Worm (Caenorhabditis elegans): Measurements from ENCODE around the gene T17A3.12.
A peak's percentile ranks its signal among the peaks of the same experiment; 100 is the strongest.

Gene T17A3.12

DNA sequence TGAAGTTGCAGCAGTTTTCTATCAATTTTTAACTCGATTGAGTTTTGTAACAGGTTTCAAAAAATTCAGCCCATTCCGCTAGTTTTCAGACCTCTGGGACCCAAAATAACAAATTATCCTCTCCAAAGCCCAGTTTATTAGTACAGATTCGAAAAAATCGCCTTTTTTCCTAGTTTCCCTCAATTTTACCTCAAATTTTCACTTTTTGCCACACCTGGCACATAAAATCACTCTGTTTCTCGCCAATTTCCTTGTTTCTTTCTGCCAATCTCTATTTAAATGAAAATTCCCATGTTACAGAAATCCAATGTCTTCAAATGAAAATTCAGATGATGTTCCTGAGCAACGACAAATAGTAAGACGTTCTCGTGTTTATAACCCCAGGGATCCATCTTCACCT lies 12.9 kb downstream of the T17A3.12 start, which contains the start of gene pals-22:
Gene pals-22, plus strand, starts transcription at position 301 of the 400 bp plus-strand sequence.
- no peak for TF ChIP-seq pha-4 (GFP tag; IDR thresholded peaks at IDR 0.05)
- TF ChIP-seq pha-4 (tag; optimal IDR thresholded peaks at IDR 0.05): no peak
- TF ChIP-seq madf-5 (GFP tag; IDR thresholded peaks at IDR 0.05): no peak

DNA sequence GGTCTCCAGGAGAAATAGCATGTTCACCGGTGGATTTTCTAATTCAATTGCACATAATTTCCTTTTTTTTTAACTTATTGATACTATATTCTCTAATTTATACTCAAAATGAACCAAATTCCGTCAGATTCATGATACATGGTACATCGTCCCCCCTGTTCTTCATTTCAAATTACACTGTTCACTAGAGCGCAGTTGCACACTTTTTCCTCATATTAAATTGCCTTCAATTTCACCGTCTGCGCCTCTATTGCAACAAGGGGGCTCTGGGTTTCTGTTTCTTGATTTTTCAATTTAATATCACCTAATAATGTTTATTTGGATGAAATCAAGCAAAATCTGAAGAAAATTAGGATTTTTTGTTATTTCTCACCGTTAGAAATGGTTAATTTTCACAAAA lies 13.4 kb downstream of the T17A3.12 start:
- no peak for TF ChIP-seq ctbp-1 (GFP tag; IDR thresholded peaks at IDR 0.05)
- no peak for TF ChIP-seq lsy-2 (tag; optimal IDR thresholded peaks at IDR 0.05)
- TF ChIP-seq mxl-3 (GFP tag; optimal IDR thresholded peaks at IDR 0.05): no peak
- peak; percentile 16 for TF ChIP-seq nhr-102 (tag; optimal IDR thresholded peaks at IDR 0.05)
- TF ChIP-seq cey-2 (tag; optimal IDR thresholded peaks at IDR 0.05; ENCODE audit: borderline replicate concordance, insufficient read depth): no peak
- TF ChIP-seq lir-3 (tag; optimal IDR thresholded peaks at IDR 0.05): no peak
- no peak for TF ChIP-seq lim-7 (GFP tag; IDR thresholded peaks at IDR 0.05)
- no peak for TF ChIP-seq ceh-20 (GFP tag; IDR thresholded peaks at IDR 0.05)
- TF ChIP-seq mep-1 (tag; optimal IDR thresholded peaks at IDR 0.05): no peak
- no peak for TF ChIP-seq ceh-82 (tag; optimal IDR thresholded peaks at IDR 0.05)
- TF ChIP-seq jun-1 (tag; optimal IDR thresholded peaks at IDR 0.05): no peak
- TF ChIP-seq duxl-1 (tag; optimal IDR thresholded peaks at IDR 0.05; ENCODE audit: poor library complexity): no peak
- TF ChIP-seq set-16 (GFP tag; IDR thresholded peaks at IDR 0.05): no peak
- TF ChIP-seq nhr-77 (tag; optimal IDR thresholded peaks at IDR 0.05): peak; percentile 8
- no peak for TF ChIP-seq daf-12 (tag; optimal IDR thresholded peaks at IDR 0.05)
- TF ChIP-seq mes-2 (tag; optimal IDR thresholded peaks at IDR 0.05; ENCODE audit: poor library complexity, severe bottlenecking): peak; percentile 74
- no peak for TF ChIP-seq aly-2 (tag; optimal IDR thresholded peaks at IDR 0.05)
- no peak for TF ChIP-seq ceh-44 (GFP tag; IDR thresholded peaks at IDR 0.05)
- TF ChIP-seq lin-15B (tag; optimal IDR thresholded peaks at IDR 0.05): no peak
- no peak for TF ChIP-seq nhr-237 (tag; optimal IDR thresholded peaks at IDR 0.05)
- no peak for TF ChIP-seq Y75B8A.6 (GFP tag; IDR thresholded peaks at IDR 0.05)
- TF ChIP-seq lin-38 (GFP tag; IDR thresholded peaks at IDR 0.05): peak; percentile 90
- TF ChIP-seq arid-1 (GFP tag; conservative IDR thresholded peaks at IDR 0.05): no peak
- TF ChIP-seq daf-8 (GFP tag; IDR thresholded peaks at IDR 0.05): no peak
- no peak for TF ChIP-seq ceh-62 (tag; optimal IDR thresholded peaks at IDR 0.05)
- TF ChIP-seq Y105C5A.15 (GFP tag; IDR thresholded peaks at IDR 0.05): no peak
- no peak for TF ChIP-seq nhr-42 (GFP tag; IDR thresholded peaks at IDR 0.05)
- TF ChIP-seq nhr-48 (tag; optimal IDR thresholded peaks at IDR 0.05): no peak
- TF ChIP-seq F26F4.8 (GFP tag; conservative IDR thresholded peaks at IDR 0.05): no peak
- TF ChIP-seq daf-16 (GFP tag; optimal IDR thresholded peaks at IDR 0.05): no peak
- TF ChIP-seq daf-16 (tag; optimal IDR thresholded peaks at IDR 0.05): peak; percentile 63
- no peak for TF ChIP-seq attf-4 (tag; optimal IDR thresholded peaks at IDR 0.05)
- no peak for TF ChIP-seq snpc-1.2 (GFP tag; IDR thresholded peaks at IDR 0.05)
- no peak for TF ChIP-seq F37D6.2 (tag; optimal IDR thresholded peaks at IDR 0.05)
- TF ChIP-seq mdt-29 (GFP tag; IDR thresholded peaks at IDR 0.05): no peak
- no peak for TF ChIP-seq F44E2.7 (GFP tag; IDR thresholded peaks at IDR 0.05)
- no peak for TF ChIP-seq gei-8 (GFP tag; optimal IDR thresholded peaks at IDR 0.05)
- no peak for TF ChIP-seq unc-62 (GFP tag; optimal IDR thresholded peaks at IDR 0.05 in 1 of 2)
- TF ChIP-seq unc-62 (tag; optimal IDR thresholded peaks at IDR 0.05): no peak
- no peak for TF ChIP-seq hif-1 (tag; optimal IDR thresholded peaks at IDR 0.05)
- TF ChIP-seq F10B5.3 (tag; optimal IDR thresholded peaks at IDR 0.05): no peak
- peak; percentile 6 for TF ChIP-seq ces-1 (GFP tag; optimal IDR thresholded peaks at IDR 0.05)
- no peak for TF ChIP-seq nhr-41 (GFP tag; IDR thresholded peaks at IDR 0.05)
- TF ChIP-seq snpc-4 (tag; optimal IDR thresholded peaks at IDR 0.05): no peak
- no peak for TF ChIP-seq nhr-11 (tag; optimal IDR thresholded peaks at IDR 0.05)
- TF ChIP-seq php-3 (GFP tag; IDR thresholded peaks at IDR 0.05): no peak
- no peak for TF ChIP-seq zag-1 (tag; optimal IDR thresholded peaks at IDR 0.05)
- no peak for TF ChIP-seq mxl-2 (GFP tag; conservative IDR thresholded peaks at IDR 0.05)
